Fruit fly (Drosophila melanogaster): ENCODE data around the gene Acer.

The Acer gene

dm6 chr2L:8521724-8522309, at the start of gene Acer:
Gene Acer (plus strand): TSS chr2L:8521933.
- TF ChIP-seq psq (optimal IDR thresholded peaks at IDR 0.05) (no peak), Sin3A (optimal IDR thresholded peaks at IDR 0.05) (no peak), ttk (optimal IDR thresholded peaks at IDR 0.05) (no peak), insv (optimal IDR thresholded peaks at IDR 0.05) (no peak)

dm6 chr2L:8473448-8473847, 48.3 kb upstream of the Acer start:
- TF ChIP-seq h (optimal IDR thresholded peaks at IDR 0.05) = no peak
- no peak for TF ChIP-seq Sin3A (optimal IDR thresholded peaks at IDR 0.05)
- no peak for TF ChIP-seq insv (optimal IDR thresholded peaks at IDR 0.05)
- no peak for TF ChIP-seq Myc (optimal IDR thresholded peaks at IDR 0.05)
- TF ChIP-seq psq (optimal IDR thresholded peaks at IDR 0.05) = no peak
- no peak for TF ChIP-seq ttk (optimal IDR thresholded peaks at IDR 0.05)

dm6 chr2L:8477049-8477448, 44.7 kb upstream of the Acer start, which contains the start of gene CheA29a:
Gene CheA29a (plus strand): TSS chr2L:8477349.
- TF ChIP-seq psq (optimal IDR thresholded peaks at IDR 0.05) (no peak), ttk (optimal IDR thresholded peaks at IDR 0.05) (no peak)

- TF ChIP-seq h (optimal IDR thresholded peaks at IDR 0.05) = no peak
- no peak for TF ChIP-seq Sin3A (optimal IDR thresholded peaks at IDR 0.05)
- TF ChIP-seq Myc (optimal IDR thresholded peaks at IDR 0.05) = no peak
- TF ChIP-seq ttk (optimal IDR thresholded peaks at IDR 0.05) = no peak
- no peak for TF ChIP-seq insv (optimal IDR thresholded peaks at IDR 0.05)
Observed at dm6 chr2L:8477971-8478370, 43.8 kb upstream of the Acer start.

dm6 chr2L:8478379-8478778, 43.4 kb upstream of the Acer start:
- no peak for TF ChIP-seq insv (optimal IDR thresholded peaks at IDR 0.05)
- TF ChIP-seq ttk (optimal IDR thresholded peaks at IDR 0.05) = no peak
- TF ChIP-seq psq (optimal IDR thresholded peaks at IDR 0.05) = no peak
- TF ChIP-seq h (optimal IDR thresholded peaks at IDR 0.05) = no peak
- no peak for TF ChIP-seq Sin3A (optimal IDR thresholded peaks at IDR 0.05)
- no peak for TF ChIP-seq Myc (optimal IDR thresholded peaks at IDR 0.05)

dm6 chr2L:8478911-8479706, 42.6 kb upstream of the Acer start:
- no peak for TF ChIP-seq h (optimal IDR thresholded peaks at IDR 0.05)
- TF ChIP-seq Sin3A (optimal IDR thresholded peaks at IDR 0.05) = no peak
- no peak for TF ChIP-seq insv (optimal IDR thresholded peaks at IDR 0.05)
- no peak for TF ChIP-seq Myc (optimal IDR thresholded peaks at IDR 0.05)
- no peak for TF ChIP-seq psq (optimal IDR thresholded peaks at IDR 0.05)
- no peak for TF ChIP-seq ttk (optimal IDR thresholded peaks at IDR 0.05)

dm6 chr2L:8480825-8481224, 40.9 kb upstream of the Acer start:
- no peak for TF ChIP-seq Myc (optimal IDR thresholded peaks at IDR 0.05)
- no peak for TF ChIP-seq Sin3A (optimal IDR thresholded peaks at IDR 0.05)
- no peak for TF ChIP-seq insv (optimal IDR thresholded peaks at IDR 0.05)
- TF ChIP-seq psq (optimal IDR thresholded peaks at IDR 0.05) = no peak
- TF ChIP-seq ttk (optimal IDR thresholded peaks at IDR 0.05) = no peak
- no peak for TF ChIP-seq h (optimal IDR thresholded peaks at IDR 0.05)

- no peak for TF ChIP-seq h (optimal IDR thresholded peaks at IDR 0.05)
- no peak for TF ChIP-seq insv (optimal IDR thresholded peaks at IDR 0.05)
- TF ChIP-seq ttk (optimal IDR thresholded peaks at IDR 0.05) = no peak
- TF ChIP-seq Myc (optimal IDR thresholded peaks at IDR 0.05) = no peak
- no peak for TF ChIP-seq psq (optimal IDR thresholded peaks at IDR 0.05)
- no peak for TF ChIP-seq Sin3A (optimal IDR thresholded peaks at IDR 0.05)
Observed at dm6 chr2L:8481623-8482424, 39.9 kb upstream of the Acer start, which contains the start of gene CG43796. Gene CG43796 (plus strand): TSS chr2L:8482374.

- no peak for TF ChIP-seq h (optimal IDR thresholded peaks at IDR 0.05)
- no peak for TF ChIP-seq insv (optimal IDR thresholded peaks at IDR 0.05)
- no peak for TF ChIP-seq Myc (optimal IDR thresholded peaks at IDR 0.05)
Observed at dm6 chr2L:8485562-8485961, 36.2 kb upstream of the Acer start.

dm6 chr2L:8488735-8489134, 33.0 kb upstream of the Acer start, which contains the start of gene CG13088:
Gene CG13088 (plus strand): TSS chr2L:8488981.
- TF ChIP-seq h (optimal IDR thresholded peaks at IDR 0.05) = no peak
- TF ChIP-seq Sin3A (optimal IDR thresholded peaks at IDR 0.05) = no peak
- TF ChIP-seq insv (optimal IDR thresholded peaks at IDR 0.05) = no peak
- TF ChIP-seq psq (optimal IDR thresholded peaks at IDR 0.05) = no peak
- TF ChIP-seq Myc (optimal IDR thresholded peaks at IDR 0.05) = no peak

dm6 chr2L:8490439-8490838, 31.3 kb upstream of the Acer start, which contains the start of gene CG43400:
Gene CG43400 (plus strand): TSS chr2L:8490739.
- TF ChIP-seq psq (optimal IDR thresholded peaks at IDR 0.05) (no peak), Sin3A (optimal IDR thresholded peaks at IDR 0.05) (no peak), insv (optimal IDR thresholded peaks at IDR 0.05) (no peak), Myc (optimal IDR thresholded peaks at IDR 0.05) (no peak), ttk (optimal IDR thresholded peaks at IDR 0.05) (no peak), h (optimal IDR thresholded peaks at IDR 0.05) (no peak)

dm6 chr2L:8496269-8496668, 25.5 kb upstream of the Acer start, which contains the start of gene Bace:
Gene Bace (minus strand): TSS chr2L:8496307.
- TF ChIP-seq psq (optimal IDR thresholded peaks at IDR 0.05) = no peak

All from Kc167 (cell line).